Fruit fly (Drosophila melanogaster) whole organism, embryonic: ENCODE results near the gene Spn28Dc.
A peak's percentile ranks its signal among the peaks of the same experiment; 100 is the strongest.

Experiments used
- CG10366 ChIP-seq: fragments of 200-800 bp; sonication (Bioruptor generic); IDR thresholded peaks from 2 replicates; pipeline ENCODE4 v1.3.6; 2022; ENCODE audit warnings: missing biosample characterization, missing genetic modification characterization
- CG11456 ChIP-seq: fragments of 200-800 bp; sonication (Bioruptor generic); IDR thresholded peaks from 3 replicates; pipeline ENCODE4 v1.3.6; 2022; ENCODE audit warnings: missing biosample characterization, missing genetic modification characterization
- CG11695 ChIP-seq: fragments of 200-800 bp; sonication (Bioruptor generic); IDR thresholded peaks from 3 replicates; pipeline ENCODE4 v1.3.6; 2022; ENCODE audit warnings: missing biosample characterization, missing genetic modification characterization
- CG12071 ChIP-seq: fragments of 200-800 bp; sonication (Bioruptor generic); optimal IDR thresholded peaks from 3 replicates; lab custom pipeline; 2018; ENCODE audit warnings: missing biosample characterization, mild to moderate bottlenecking, missing genetic modification characterization
- CG15269 ChIP-seq: fragments of 200-800 bp; sonication (Bioruptor generic); optimal IDR thresholded peaks from 2 replicates; lab custom pipeline; 2018; ENCODE audit warnings: missing biosample characterization, mild to moderate bottlenecking, missing genetic modification characterization, moderate library complexity
- CG15696 ChIP-seq: fragments of 200-800 bp; sonication (Bioruptor generic); optimal IDR thresholded peaks from 2 replicates; lab custom pipeline; 2019; ENCODE audit warnings: missing biosample characterization, mild to moderate bottlenecking, missing genetic modification characterization, moderate library complexity
- CG16813 ChIP-seq: fragments of 200-800 bp; sonication (Bioruptor generic); IDR thresholded peaks from 3 replicates; pipeline ENCODE4 v1.3.6; 2022; ENCODE audit warnings: missing biosample characterization, missing genetic modification characterization; ENCODE audit not compliant: partially characterized antibody
- CG2202 ChIP-seq: fragments of 200-800 bp; sonication (Bioruptor generic); optimal IDR thresholded peaks from 2 replicates; lab custom pipeline; 2018; ENCODE audit warnings: missing biosample characterization, mild to moderate bottlenecking, missing genetic modification characterization
- CG3407 ChIP-seq: fragments of 200-800 bp; sonication (Bioruptor generic); optimal IDR thresholded peaks from 2 replicates; lab custom pipeline; 2018; ENCODE audit warnings: missing biosample characterization, mild to moderate bottlenecking, missing genetic modification characterization
- CG4328 ChIP-seq: fragments of 200-800 bp; sonication (Bioruptor generic); optimal IDR thresholded peaks from 3 replicates; lab custom pipeline; 2017; ENCODE audit warnings: missing biosample characterization, missing genetic modification reagents, missing genetic modification characterization
- CG4730 ChIP-seq: fragments of 200-800 bp; sonication (Bioruptor generic); IDR thresholded peaks from 2 replicates; pipeline ENCODE4 v1.3.6; 2022; ENCODE audit warnings: missing biosample characterization, missing genetic modification characterization
- CG6272 ChIP-seq: fragments of 200-800 bp; sonication (Bioruptor generic); IDR thresholded peaks from 2 replicates; pipeline ENCODE4 v1.3.6; 2022; ENCODE audit warnings: missing biosample characterization, missing genetic modification characterization
- CG7963 ChIP-seq: fragments of 200-800 bp; sonication (Bioruptor generic); IDR thresholded peaks from 3 replicates; pipeline ENCODE4 v1.3.6; 2022; ENCODE audit warnings: missing biosample characterization, missing genetic modification characterization; ENCODE audit not compliant: partially characterized antibody
- CG8281 ChIP-seq: fragments of 200-800 bp; sonication (Bioruptor generic); optimal IDR thresholded peaks from 2 replicates; lab custom pipeline; 2018; ENCODE audit warnings: missing biosample characterization, mild to moderate bottlenecking, missing genetic modification characterization, moderate library complexity
- CG8765 ChIP-seq: fragments of 200-800 bp; sonication (Bioruptor generic); IDR thresholded peaks from 2 replicates; pipeline ENCODE4 v1.3.6; 2022; ENCODE audit warnings: missing biosample characterization, missing genetic modification characterization
- CG9215 ChIP-seq: fragments of 200-800 bp; sonication (Bioruptor generic); IDR thresholded peaks from 2 replicates; pipeline ENCODE4 v1.3.6; 2022; ENCODE audit warnings: missing biosample characterization, missing genetic modification characterization
- CG9876 ChIP-seq: fragments of 200-800 bp; sonication (Bioruptor generic); optimal IDR thresholded peaks from 2 replicates; lab custom pipeline; 2016; ENCODE audit warnings: missing biosample characterization, missing genetic modification characterization
- Camta ChIP-seq: fragments of 200-800 bp; sonication (Bioruptor generic); optimal IDR thresholded peaks from 2 replicates; lab custom pipeline; 2016; ENCODE audit warnings: missing biosample characterization, missing genetic modification characterization
- D19A ChIP-seq: fragments of 200-800 bp; optimal IDR thresholded peaks from 3 replicates; lab custom pipeline; 2019; ENCODE audit warnings: missing biosample characterization, mild to moderate bottlenecking, missing genetic modification characterization, moderate library complexity
- Dfd ChIP-seq, 2 experiments: fragments of >200 bp; optimal IDR thresholded peaks; 2 replicates each; lab custom pipeline; 2017; ENCODE audit warnings: missing biosample characterization in 2 of 2, missing genetic modification characterization in 2 of 2
- E2f1 ChIP-seq: fragments of 200-800 bp; sonication (Bioruptor generic); IDR thresholded peaks from 2 replicates; pipeline ENCODE4 v1.3.6; 2022; ENCODE audit warnings: missing biosample characterization, missing genetic modification characterization
- Fer1 ChIP-seq: fragments of 200-800 bp; sonication (Bioruptor generic); optimal IDR thresholded peaks from 2 replicates; lab custom pipeline; 2017; ENCODE audit warnings: missing biosample characterization, mild to moderate bottlenecking, missing genetic modification characterization
- HHEX ChIP-seq: fragments of 200-800 bp; sonication (Bioruptor generic); optimal IDR thresholded peaks from 3 replicates; lab custom pipeline; 2017; ENCODE audit warnings: missing biosample characterization, mild to moderate bottlenecking, missing genetic modification characterization, missing genetic modification reagents
- HLH4C ChIP-seq: fragments of 200-800 bp; sonication (Bioruptor generic); IDR thresholded peaks from 3 replicates; pipeline ENCODE4 v1.3.6; 2022; ENCODE audit warnings: missing biosample characterization, missing genetic modification characterization; ENCODE audit not compliant: partially characterized antibody
- Mad ChIP-seq: fragments of 200-800 bp; sonication (Bioruptor generic); optimal IDR thresholded peaks from 2 replicates; lab custom pipeline; 2016; ENCODE audit warnings: missing biosample characterization, missing genetic modification characterization
- Med ChIP-seq: fragments of 200-800 bp; sonication (Bioruptor generic); peaks from one replicate; lab custom pipeline; 2016; ENCODE audit warnings: missing biosample characterization, missing genetic modification characterization, mild to moderate bottlenecking, inconsistent platforms, moderate library complexity
- NFAT ChIP-seq: fragments of 200-800 bp; sonication (Bioruptor generic); IDR thresholded peaks from 2 replicates; pipeline ENCODE4 v1.3.6; 2022; ENCODE audit warnings: missing biosample characterization, missing genetic modification characterization
- Rfx ChIP-seq: fragments of 200-800 bp; sonication (Bioruptor generic); IDR thresholded peaks from 2 replicates; pipeline ENCODE4 v1.3.6; 2022; ENCODE audit warnings: missing biosample characterization, missing genetic modification characterization
- amos ChIP-seq: fragments of 200-800 bp; sonication (Bioruptor generic); IDR thresholded peaks from 2 replicates; pipeline ENCODE4 v1.3.6; 2022; ENCODE audit warnings: missing biosample characterization, missing genetic modification characterization; ENCODE audit not compliant: partially characterized antibody
- bbx ChIP-seq: fragments of 200-800 bp; sonication (Bioruptor generic); IDR thresholded peaks from 2 replicates; pipeline ENCODE4 v1.3.6; 2022; ENCODE audit warnings: missing biosample characterization, missing genetic modification characterization; ENCODE audit not compliant: partially characterized antibody
- chif ChIP-seq, 2 experiments: fragments of 200-800 bp; sonication (Bioruptor generic); optimal IDR thresholded peaks; 3 replicates each; lab custom pipeline; 2016; ENCODE audit warnings: missing biosample characterization in 2 of 2, missing genetic modification characterization in 2 of 2
- chinmo ChIP-seq: fragments of 200-800 bp; sonication (Bioruptor generic); IDR thresholded peaks from 4 replicates; pipeline ENCODE4 v1.3.6; 2022; ENCODE audit warnings: missing biosample characterization, missing genetic modification characterization; ENCODE audit not compliant: partially characterized antibody
- chm ChIP-seq: fragments of 200-800 bp; sonication (Bioruptor generic); IDR thresholded peaks from 2 replicates; pipeline ENCODE4 v1.3.6; 2022; ENCODE audit warnings: missing biosample characterization, missing genetic modification characterization
- corto ChIP-seq: fragments of 200-800 bp; sonication (Bioruptor generic); optimal IDR thresholded peaks from 2 replicates; lab custom pipeline; 2016; ENCODE audit warnings: missing biosample characterization, mild to moderate bottlenecking, missing genetic modification characterization, moderate library complexity
- crol ChIP-seq: fragments of 200-800 bp; sonication (Bioruptor generic); IDR thresholded peaks from 2 replicates; pipeline ENCODE4 v1.3.6; 2022; ENCODE audit warnings: missing biosample characterization, missing genetic modification characterization
- crp ChIP-seq, 2 experiments: fragments of 200-800 bp; sonication (Bioruptor generic); optimal IDR thresholded peaks; 2 replicates in 1 of 2; 3 replicates in 1 of 2; lab custom pipeline; 2017; ENCODE audit warnings: missing biosample characterization in 2 of 2, missing genetic modification characterization in 2 of 2, mild to moderate bottlenecking in 1 of 2, moderate library complexity in 1 of 2
- fd102C ChIP-seq: fragments of 200-800 bp; sonication (Bioruptor generic); optimal IDR thresholded peaks from 2 replicates; lab custom pipeline; 2018; ENCODE audit warnings: missing biosample characterization, mild to moderate bottlenecking, missing genetic modification characterization, moderate library complexity
- her ChIP-seq: fragments of 200-800 bp; sonication (Bioruptor generic); optimal IDR thresholded peaks from 2 replicates; lab custom pipeline; 2016; ENCODE audit warnings: missing biosample characterization, missing genetic modification characterization
- klu ChIP-seq: fragments of 200-800 bp; sonication (Bioruptor generic); IDR thresholded peaks from 2 replicates; pipeline ENCODE4 v1.3.6; 2022; ENCODE audit warnings: missing biosample characterization, missing genetic modification characterization
- lilli ChIP-seq: fragments of 200-800 bp; sonication (Bioruptor generic); optimal IDR thresholded peaks from 3 replicates; lab custom pipeline; 2016; ENCODE audit warnings: missing biosample characterization, missing genetic modification characterization
- lola ChIP-seq, 3 experiments: fragments of >200 bp in 2 of 3; fragments of 200-800 bp in 1 of 3; sonication (Bioruptor generic) in 1 of 3; optimal IDR thresholded peaks; 2 replicates each; lab custom pipeline; 2017 to 2019; ENCODE audit warnings: missing biosample characterization in 3 of 3, missing genetic modification characterization in 3 of 3, mild to moderate bottlenecking in 1 of 3, moderate library complexity in 1 of 3
- nerfin-1 ChIP-seq: fragments of 200-800 bp; sonication (Bioruptor generic); optimal IDR thresholded peaks from 3 replicates; lab custom pipeline; 2019; ENCODE audit warnings: missing biosample characterization, mild to moderate bottlenecking, missing genetic modification characterization, moderate library complexity
- nmo ChIP-seq: fragments of 200-800 bp; sonication (Bioruptor generic); optimal IDR thresholded peaks from 2 replicates; lab custom pipeline; 2018; ENCODE audit warnings: missing biosample characterization, mild to moderate bottlenecking, missing genetic modification characterization, moderate library complexity
- oc ChIP-seq: fragments of 200-800 bp; sonication (Bioruptor generic); optimal IDR thresholded peaks from 2 replicates; lab custom pipeline; 2018; ENCODE audit warnings: missing biosample characterization, mild to moderate bottlenecking, missing genetic modification characterization, moderate library complexity
- onecut ChIP-seq: fragments of 200-800 bp; sonication (Bioruptor generic); IDR thresholded peaks from 2 replicates; pipeline ENCODE4 v1.3.6; 2022; ENCODE audit warnings: missing biosample characterization, missing genetic modification characterization
- org-1 ChIP-seq: fragments of 200-800 bp; sonication (Bioruptor generic); optimal IDR thresholded peaks from 2 replicates; lab custom pipeline; 2017; ENCODE audit warnings: missing biosample characterization, missing genetic modification characterization
- phol ChIP-seq: fragments of 200-800 bp; sonication (Bioruptor generic); optimal IDR thresholded peaks from 3 replicates; lab custom pipeline; 2018; ENCODE audit warnings: missing biosample characterization, mild to moderate bottlenecking, missing genetic modification characterization, moderate library complexity
- sc ChIP-seq, 3 experiments: fragments of >200 bp in 2 of 3; fragments of 200-800 bp in 1 of 3; sonication (Bioruptor generic) in 1 of 3; optimal IDR thresholded peaks; 2 replicates in 2 of 3; 3 replicates in 1 of 3; lab custom pipeline; 2017; ENCODE audit warnings: mild to moderate bottlenecking in 1 of 3, missing biosample characterization in 1 of 3, missing genetic modification characterization in 1 of 3, missing genetic modification reagents in 1 of 3
- seq ChIP-seq: fragments of 200-800 bp; sonication (Bioruptor generic); IDR thresholded peaks from 2 replicates; pipeline ENCODE4 v1.3.6; 2022; ENCODE audit warnings: missing biosample characterization, missing genetic modification characterization
- twi ChIP-seq: fragments of 200-800 bp; optimal IDR thresholded peaks from 2 replicates; lab custom pipeline; 2019; ENCODE audit warnings: missing biosample characterization, mild to moderate bottlenecking, missing genetic modification characterization, moderate library complexity

The Spn28Dc gene

DNA sequence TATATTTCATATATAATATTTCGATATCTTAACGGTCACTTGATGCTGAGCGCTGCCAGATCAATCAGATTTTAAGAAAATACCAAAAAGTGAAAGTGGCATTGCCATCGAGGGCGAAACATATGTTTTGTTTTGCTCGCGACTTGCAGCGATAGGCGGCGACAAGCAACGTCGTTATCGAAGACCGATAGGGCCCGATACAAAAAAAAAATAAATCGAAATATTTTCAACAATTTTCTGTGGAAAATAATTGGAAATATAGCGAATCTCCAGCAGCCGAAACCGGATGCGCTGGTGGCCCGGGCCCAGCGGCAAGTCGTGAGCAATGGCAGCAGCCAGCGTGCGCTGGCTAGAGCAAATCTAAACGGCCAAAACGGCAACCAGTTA is 36.3 kb upstream of the Spn28Dc start, which contains the start of gene Megf8 (continued):
- TF ChIP-seq CG15696 (tag; lab: Kevin White, UChicago) (no peak), sc (optimal IDR thresholded peaks at IDR 0.05; lab: Kevin White, UChicago) (no peak), sc (GFP tag; optimal IDR thresholded peaks at IDR 0.05; lab: Kevin White, UChicago) (no peak), klu (GFP tag; lab: Robert Waterston, UW) (no peak), her (no peak), Mad (no peak), CG9215 (GFP tag; lab: Robert Waterston, UW) (peak; percentile 85), CG11456 (GFP tag; lab: Robert Waterston, UW) (no peak), CG11695 (GFP tag; lab: Robert Waterston, UW) (no peak), chm (GFP tag; lab: Robert Waterston, UW) (no peak), Med (no peak), nerfin-1 (no peak), Dfd (GFP tag; optimal IDR thresholded peaks at IDR 0.05; lab: Kevin White, UChicago) (no peak), onecut (GFP tag; lab: Robert Waterston, UW) (no peak), fd102C (GFP tag; lab: Kevin White, UChicago) (no peak), CG3407 (GFP tag; lab: Kevin White, UChicago) (no peak), E2f1 (GFP tag; lab: Robert Waterston, UW) (no peak), CG6272 (GFP tag; lab: Robert Waterston, UW) (no peak), lilli (GFP tag; lab: Kevin White, UChicago) (no peak), CG8281 (tag; lab: Kevin White, UChicago) (no peak), phol (tag; lab: Kevin White, UChicago) (no peak), Camta (GFP tag; lab: Kevin White, UChicago) (no peak), crol (GFP tag; lab: Robert Waterston, UW) (no peak), CG8765 (GFP tag; lab: Robert Waterston, UW) (no peak), CG10366 (GFP tag; lab: Robert Waterston, UW) (no peak), CG4730 (GFP tag; lab: Robert Waterston, UW) (no peak), bbx (GFP tag; lab: Robert Waterston, UW) (peak; percentile 82), CG4328 (GFP tag; lab: Kevin White, UChicago) (no peak), crp (GFP tag; optimal IDR thresholded peaks at IDR 0.05; lab: Kevin White, UChicago) (peak; percentile 48 to 90), CG15269 (tag; lab: Kevin White, UChicago) (no peak), HLH4C (peak; percentile 75), CG12071 (GFP tag; lab: Kevin White, UChicago) (no peak), oc (tag; lab: Kevin White, UChicago) (no peak), seq (GFP tag; lab: Robert Waterston, UW) (no peak), D19A (tag; lab: Kevin White, UChicago) (no peak), nmo (GFP tag; lab: Kevin White, UChicago) (no peak), CG9876 (GFP tag; lab: Kevin White, UChicago) (no peak), HHEX (GFP tag; lab: Kevin White, UChicago) (no peak), amos (GFP tag; lab: Robert Waterston, UW) (peak; percentile 61; the same call in 1 of the 2 replicates), lola (GFP tag; optimal IDR thresholded peaks at IDR 0.05; lab: Kevin White, UChicago) (no peak), org-1 (no peak), chif (GFP tag; optimal IDR thresholded peaks at IDR 0.05; lab: Kevin White, UChicago) (no peak), twi (tag; lab: Kevin White, UChicago) (no peak), chinmo (GFP tag; lab: Robert Waterston, UW) (peak; percentile 92), corto (no peak), CG16813 (GFP tag; lab: Robert Waterston, UW) (peak; percentile 5; the same call in 2 of the 3 replicates), CG2202 (no peak), Fer1 (GFP tag; lab: Kevin White, UChicago) (no peak), CG7963 (peak; percentile 83; the same call in 2 of the 3 replicates), NFAT (no peak), Rfx (GFP tag; lab: Robert Waterston, UW) (0 out of 2 replicates have a peak, but pooled peaks have one; percentile 23)
